Fruit fly (Drosophila melanogaster) whole organism, adult: Measurements from ENCODE around the gene vret.

Experiments
- Clk ChIP-seq: fragments of 200-800 bp; sonication (Bioruptor generic); optimal IDR thresholded peaks from 2 replicates; lab custom pipeline; 2017; ENCODE audit warnings: missing biosample characterization, missing genetic modification characterization
- bab1 ChIP-seq: fragments of 200-800 bp; sonication (Bioruptor generic); optimal IDR thresholded peaks from 3 replicates; lab custom pipeline; 2019; ENCODE audit warnings: missing biosample characterization, mild to moderate bottlenecking, missing genetic modification characterization, moderate library complexity

DNA sequence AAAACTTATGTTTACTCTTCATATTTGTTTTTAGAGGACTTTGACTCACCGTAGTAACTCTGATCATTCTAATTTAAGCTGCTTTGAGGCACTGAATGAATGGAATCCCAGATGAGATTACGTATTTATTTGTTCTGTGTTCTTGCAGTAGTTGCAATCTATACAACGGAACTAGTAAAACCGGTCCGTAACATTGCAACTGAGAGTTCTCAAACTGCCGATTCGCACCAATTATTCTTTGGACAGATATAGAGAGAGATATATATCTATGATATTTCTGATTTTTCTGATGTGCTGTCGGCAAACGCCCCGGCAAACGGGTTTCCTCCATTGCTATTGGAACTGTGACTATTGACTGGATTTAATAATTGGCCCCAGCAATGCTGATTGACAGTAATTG is 22.2 kb upstream of the vret start, which contains the start of gene CG13841:
- TF ChIP-seq Clk (GFP tag; lab: Kevin White, UChicago) (no peak), bab1 (GFP tag; lab: Kevin White, UChicago) (no peak)
